Fruit fly (Drosophila melanogaster): ENCODE measurements around the gene Acp62F.
A peak's percentile ranks its signal among the peaks of the same experiment; 100 is the strongest.

dm6 chr3L:2765794-2766268 lies 26.3 kb downstream of the Acp62F start:
- TF ChIP-seq psq (optimal IDR thresholded peaks at IDR 0.05) (peak; percentile 50), insv (optimal IDR thresholded peaks at IDR 0.05) (no peak)

All from Kc167 (cell line).